Worm (Caenorhabditis elegans): ENCODE data around the gene sra-13.

DNA sequence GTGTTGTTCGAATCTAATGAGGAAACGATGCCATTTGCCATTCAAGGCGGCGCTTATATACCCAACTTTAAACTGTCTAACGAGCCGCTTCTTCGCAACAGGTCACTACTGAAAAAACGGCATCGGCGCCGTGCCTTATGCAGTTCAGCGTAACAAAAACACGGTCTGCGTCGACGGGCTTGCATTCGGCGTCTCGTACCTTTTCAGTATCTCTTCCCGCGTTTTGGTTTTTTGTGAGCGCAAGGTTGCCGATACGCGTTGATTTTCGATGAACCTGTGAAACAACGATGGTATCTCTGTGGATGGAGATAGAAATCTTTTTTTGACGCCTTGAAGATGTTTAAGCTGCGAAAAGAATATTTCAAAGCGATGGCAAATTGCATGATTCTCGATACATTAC, 48.1 kb upstream of the sra-13 start, which contains the start of gene col-77:
- TF ChIP-seq nhr-28 (tag; optimal IDR thresholded peaks at IDR 0.05): no peak
- TF ChIP-seq nhr-11 (tag; optimal IDR thresholded peaks at IDR 0.05): no peak
- no peak for TF ChIP-seq unc-62 (GFP tag; optimal IDR thresholded peaks at IDR 0.05)
